Worm (Caenorhabditis elegans) whole organism, midembryonic: ENCODE measurements around the gene his-70.
"Not testable (repeated sequence)": the region's sequence is repeated elsewhere in the genome, so short reads cannot be mapped to it uniquely, and the experiment has no call there.

Experiments
- T22C8.4 ChIP-seq: fragments of 200-800 bp; sonication (Bioruptor generic); IDR thresholded peaks from 2 replicates; pipeline ENCODE4 v1.3.6; 2022; ENCODE audit warnings: missing genetic modification characterization, missing compliant biosample characterization
- flt-1 ChIP-seq: fragments of 200-800 bp; sonication (Bioruptor generic); IDR thresholded peaks from 2 replicates; pipeline ENCODE4 v1.3.6; 2022; ENCODE audit warnings: missing genetic modification characterization, missing compliant biosample characterization
- med-1 ChIP-seq: sonication (generic microtip); optimal IDR thresholded peaks from 2 replicates; lab custom pipeline; 2017; ENCODE audit warnings: missing genetic modification characterization, mild to moderate bottlenecking, missing compliant biosample characterization, antibody characterized with exemption, missing genetic modification reagents; ENCODE audit not compliant: insufficient read depth
- ref-1 ChIP-seq: fragments of 200-800 bp; sonication (Bioruptor generic); conservative IDR thresholded peaks from 2 replicates; pipeline ENCODE4 v1.3.6; 2022; ENCODE audit warnings: missing genetic modification reagents, missing genetic modification characterization, missing compliant biosample characterization

DNA sequence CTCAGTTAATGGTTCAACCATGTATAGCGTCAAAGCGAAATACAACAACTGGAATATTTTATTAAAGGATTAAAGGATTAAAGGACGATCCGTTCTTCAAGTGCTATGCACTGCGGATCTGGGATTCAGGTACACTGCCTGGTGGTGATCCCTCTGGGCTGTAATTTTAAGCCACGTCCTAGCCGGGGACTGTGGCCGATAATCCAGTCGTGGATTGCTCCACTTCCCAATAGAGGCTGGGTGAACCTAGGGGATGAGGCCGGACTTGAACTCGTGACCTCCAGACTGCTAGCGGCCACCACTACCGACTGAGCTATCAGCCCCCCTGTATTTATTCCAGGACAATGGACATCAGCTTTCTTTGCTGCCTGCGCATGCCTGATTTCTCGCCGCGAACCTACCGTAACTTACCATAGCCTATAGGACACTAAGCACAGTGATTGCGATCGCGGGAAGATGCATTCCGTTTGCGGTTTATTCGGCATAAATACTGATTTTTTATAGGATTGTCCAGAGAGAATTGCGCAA lies 1.0 kb upstream of the his-70 start:
- TF ChIP-seq ref-1 (GFP tag; lab: Robert Waterston, UW); T22C8.4 (GFP tag; lab: Robert Waterston, UW); med-1; flt-1 (GFP tag; lab: Robert Waterston, UW): not testable (repeated sequence)
